Worm (Caenorhabditis elegans): ENCODE measurements around the gene F54E4.4.

The F54E4.4 gene

ce11 chrX:14602676-14603075 is 42.6 kb downstream of the F54E4.4 start, which contains the start of gene eor-2 (continued):
- no peak for TF ChIP-seq die-1 (tag; optimal IDR thresholded peaks at IDR 0.05)
- TF ChIP-seq pbrm-1 (GFP tag; IDR thresholded peaks at IDR 0.05): no peak; the same call in 1 of the 2 replicates
- TF ChIP-seq mes-4 (tag; optimal IDR thresholded peaks at IDR 0.05): no peak
- TF ChIP-seq lir-1 (GFP tag; conservative IDR thresholded peaks at IDR 0.05): peak; percentile 47
- peak; percentile 17 for TF ChIP-seq snpc-4 (GFP tag; optimal IDR thresholded peaks at IDR 0.05)
- peak; percentile 70 to 86 (median 72) for TF ChIP-seq snpc-4 (tag; optimal IDR thresholded peaks at IDR 0.05)
- no peak for TF ChIP-seq ceh-40 (GFP tag; IDR thresholded peaks at IDR 0.05)
- TF ChIP-seq nfyb-1 (GFP tag; IDR thresholded peaks at IDR 0.05): no peak
- TF ChIP-seq akir-1 (GFP tag; optimal IDR thresholded peaks at IDR 0.05): peak; percentile 8
- TF ChIP-seq F57C9.4 (tag; optimal IDR thresholded peaks at IDR 0.05): no peak
- TF ChIP-seq ets-4 (GFP tag; optimal IDR thresholded peaks at IDR 0.05): peak; percentile 61
- no peak for TF ChIP-seq nhr-90 (tag; optimal IDR thresholded peaks at IDR 0.05)
- peak; percentile 69 for TF ChIP-seq ceh-27 (GFP tag; optimal IDR thresholded peaks at IDR 0.05)
- TF ChIP-seq attf-6 (GFP tag; IDR thresholded peaks at IDR 0.05): no peak
- peak; percentile 61 for TF ChIP-seq egrh-3 (GFP tag; IDR thresholded peaks at IDR 0.05)
- no peak for TF ChIP-seq xnd-1 (tag; optimal IDR thresholded peaks at IDR 0.05)
- TF ChIP-seq lsl-1 (GFP tag; optimal IDR thresholded peaks at IDR 0.05): no peak
- TF ChIP-seq C17E4.6 (GFP tag; IDR thresholded peaks at IDR 0.05): no peak
- 0 out of 2 replicates have a peak, but pooled peaks have one; percentile 17 for TF ChIP-seq K11D2.4 (GFP tag; IDR thresholded peaks at IDR 0.05)
- no peak for TF ChIP-seq B0019.2 (GFP tag; conservative IDR thresholded peaks at IDR 0.05)
- TF ChIP-seq snpc-1.3 (tag; optimal IDR thresholded peaks at IDR 0.05; ENCODE audit: insufficient read depth): peak; percentile 5
- no peak for TF ChIP-seq mxl-1 (tag; optimal IDR thresholded peaks at IDR 0.05)
- TF ChIP-seq snpc-1.1 (tag; optimal IDR thresholded peaks at IDR 0.05; ENCODE audit: insufficient read depth): no peak
- TF ChIP-seq atf-7 (tag; optimal IDR thresholded peaks at IDR 0.05): peak; percentile 10
- no peak for TF ChIP-seq ama-1 (optimal IDR thresholded peaks at IDR 0.05)
- no peak for TF ChIP-seq ama-1 (GFP tag; optimal IDR thresholded peaks at IDR 0.05)
- peak; percentile 60 for TF ChIP-seq madf-10 (tag; optimal IDR thresholded peaks at IDR 0.05)
- no peak for TF ChIP-seq ceh-58 (GFP tag; IDR thresholded peaks at IDR 0.05)
- no peak for TF ChIP-seq repo-1 (tag; optimal IDR thresholded peaks at IDR 0.05)
- TF ChIP-seq hrde-1 (tag; optimal IDR thresholded peaks at IDR 0.05; ENCODE audit: borderline replicate concordance): no peak
- no peak for TF ChIP-seq aptf-2 (GFP tag; conservative IDR thresholded peaks at IDR 0.05)
- peak; percentile 58 for TF ChIP-seq lin-40 (tag; optimal IDR thresholded peaks at IDR 0.05)
- TF ChIP-seq ceh-91 (GFP tag; IDR thresholded peaks at IDR 0.05): no peak
- peak; percentile 32 for TF ChIP-seq pha-4 (tag; optimal IDR thresholded peaks at IDR 0.05)
- peak; percentile 9 for TF ChIP-seq somi-1 (GFP tag; optimal IDR thresholded peaks at IDR 0.05)
- TF ChIP-seq F39B2.1 (GFP tag; IDR thresholded peaks at IDR 0.05): no peak
- peak; percentile 41 for TF ChIP-seq gei-17 (GFP tag; optimal IDR thresholded peaks at IDR 0.05)
- no peak for TF ChIP-seq athp-1 (tag; optimal IDR thresholded peaks at IDR 0.05)
- peak; percentile 30 for TF ChIP-seq K12H6.12 (tag; optimal IDR thresholded peaks at IDR 0.05)
- TF ChIP-seq F10E7.11 (tag; optimal IDR thresholded peaks at IDR 0.05): no peak
- no peak for TF ChIP-seq F33H1.4 (GFP tag; IDR thresholded peaks at IDR 0.05)
- TF ChIP-seq nhr-80 (tag; optimal IDR thresholded peaks at IDR 0.05): peak; percentile 92
- peak; percentile 31 for TF ChIP-seq ZK185.1 (tag; optimal IDR thresholded peaks at IDR 0.05; ENCODE audit: poor library complexity, severe bottlenecking)
- no peak for TF ChIP-seq B0336.3 (GFP tag; IDR thresholded peaks at IDR 0.05)
- peak; percentile 74 for TF ChIP-seq attf-5 (GFP tag; optimal IDR thresholded peaks at IDR 0.05)
- TF ChIP-seq egl-44 (GFP tag; IDR thresholded peaks at IDR 0.05): 0 out of 2 replicates have a peak, but pooled peaks have one; percentile 18
- TF ChIP-seq snpc-3.4 (tag; optimal IDR thresholded peaks at IDR 0.05): no peak
- TF ChIP-seq mcd-1 (GFP tag; IDR thresholded peaks at IDR 0.05): 0 out of 2 replicates have a peak, but pooled peaks have one; percentile 27
- no peak for TF ChIP-seq Y79H2A.3 (GFP tag; conservative IDR thresholded peaks at IDR 0.05)
